Worm (Caenorhabditis elegans) whole organism, L1 larva: ENCODE results near the gene aptf-1.

Experiments
- efl-3 ChIP-seq: fragments of 200-800 bp; sonication (Bioruptor generic); optimal IDR thresholded peaks from 2 replicates; lab custom pipeline; 2018; ENCODE audit warnings: mild to moderate bottlenecking, missing genetic modification characterization, missing compliant biosample characterization
- ztf-4 ChIP-seq: fragments of 150-350 bp; optimal IDR thresholded peaks from 2 replicates; lab custom pipeline; 2014; ENCODE audit warnings: missing biosample characterization, missing genetic modification characterization

DNA sequence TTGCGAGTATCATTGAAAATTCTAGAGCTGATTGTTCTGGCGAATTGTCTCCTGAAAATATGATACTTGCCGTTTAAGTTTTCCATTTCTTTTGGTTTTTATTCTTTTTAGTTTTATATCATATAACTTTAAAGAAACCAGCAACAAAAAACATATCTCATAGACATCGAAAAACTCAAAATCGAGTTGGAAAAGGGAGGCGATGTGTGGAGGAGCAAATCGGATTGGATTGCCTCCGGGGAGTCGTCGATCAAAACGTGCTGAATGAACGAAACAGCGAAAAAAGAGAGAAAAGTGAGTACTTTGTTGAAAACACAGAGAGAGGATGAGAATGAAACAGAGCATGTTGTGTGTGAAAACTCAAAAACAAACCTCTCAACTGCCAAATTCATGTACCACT lies 42.4 kb downstream of the aptf-1 start:
- no peak for TF ChIP-seq ztf-4
- TF ChIP-seq efl-3 (GFP tag; lab: Kevin White, UChicago) = no peak
